Comparison of ENCODE assay signal across 1 fruit fly cellular context in genomic region chr2L:3769718-3770461, dm6.
A peak's percentile ranks its signal among the peaks of the same experiment; 100 is the strongest.
TF ChIP-seq lines count a peak whose summit lies in the region.

No protein-coding gene starts in this region.

TF ChIP-seq in whole organism, embryonic, 481 proteins besides CTCF, POLR2A, EP300 and RAD21 (continued from another document and continues in another):
- TF ChIP-seq tup (GFP tag; optimal IDR thresholded peaks at IDR 0.05; lab: Kevin White, UChicago) (no peak), Trl (optimal IDR thresholded peaks at IDR 0.05; lab: Kevin White, UChicago) (no peak), Trl (GFP tag; optimal IDR thresholded peaks at IDR 0.05; lab: Kevin White, UChicago) (no peak), vvl (GFP tag; IDR thresholded peaks at IDR 0.05; lab: Robert Waterston, UW) (peak; percentile 83), CG8478 (optimal IDR thresholded peaks at IDR 0.05; lab: Kevin White, UChicago) (no peak), chn (GFP tag; optimal IDR thresholded peaks at IDR 0.05; lab: Kevin White, UChicago) (no peak), Sin3A (optimal IDR thresholded peaks at IDR 0.05; lab: Kevin White, UChicago) (no peak), HmgD (GFP tag; optimal IDR thresholded peaks at IDR 0.05; lab: Kevin White, UChicago) (no peak), Optix (GFP tag; IDR thresholded peaks at IDR 0.05; lab: Robert Waterston, UW) (no peak), grau (tag; optimal IDR thresholded peaks at IDR 0.05; lab: Kevin White, UChicago) (peak; percentile 69), CG6272 (GFP tag; IDR thresholded peaks at IDR 0.05; lab: Robert Waterston, UW) (no peak), CG8388 (GFP tag; optimal IDR thresholded peaks at IDR 0.05; lab: Kevin White, UChicago) (peak; percentile 54), twi (tag; optimal IDR thresholded peaks at IDR 0.05; lab: Kevin White, UChicago) (peak; percentile 41), CG4360 (GFP tag; IDR thresholded peaks at IDR 0.05; lab: Robert Waterston, UW) (no peak), kay (GFP tag; optimal IDR thresholded peaks at IDR 0.05; lab: Kevin White, UChicago) (no peak), CG7928 (GFP tag; optimal IDR thresholded peaks at IDR 0.05; lab: Kevin White, UChicago) (no peak), sqz (GFP tag; optimal IDR thresholded peaks at IDR 0.05; lab: Kevin White, UChicago) (peak; percentile 34), Aef1 (GFP tag; IDR thresholded peaks at IDR 0.05; lab: Robert Waterston, UW) (no peak), TFAM (GFP tag; optimal IDR thresholded peaks at IDR 0.05; lab: Kevin White, UChicago) (no peak), Nf-YB (GFP tag; optimal IDR thresholded peaks at IDR 0.05; lab: Kevin White, UChicago) (peak; percentile 8), CG8281 (tag; optimal IDR thresholded peaks at IDR 0.05; lab: Kevin White, UChicago) (no peak), MESR4 (GFP tag; optimal IDR thresholded peaks at IDR 0.05; lab: Kevin White, UChicago) (no peak), tio (GFP tag; optimal IDR thresholded peaks at IDR 0.05; lab: Kevin White, UChicago) (peak; percentile 34), stwl (tag; optimal IDR thresholded peaks at IDR 0.05; lab: Kevin White, UChicago) (no peak), Ptx1 (GFP tag; IDR thresholded peaks at IDR 0.05; lab: Robert Waterston, UW) (peak; percentile 61), usp (GFP tag; optimal IDR thresholded peaks at IDR 0.05; lab: Kevin White, UChicago) (no peak), CG3163 (GFP tag; optimal IDR thresholded peaks at IDR 0.05; lab: Kevin White, UChicago) (no peak), CG6175 (GFP tag; IDR thresholded peaks at IDR 0.05; lab: Robert Waterston, UW) (no peak), CG12942 (GFP tag; optimal IDR thresholded peaks at IDR 0.05; lab: Kevin White, UChicago) (peak; percentile 1), CG7987 (GFP tag; optimal IDR thresholded peaks at IDR 0.05; lab: Kevin White, UChicago) (no peak), Lpt (GFP tag; optimal IDR thresholded peaks at IDR 0.05; lab: Kevin White, UChicago) (no peak), Hr3 (GFP tag; optimal IDR thresholded peaks at IDR 0.05; lab: Kevin White, UChicago) (peak; percentile 11), Elba2 (GFP tag; optimal IDR thresholded peaks at IDR 0.05; lab: Kevin White, UChicago) (no peak), caup (GFP tag; optimal IDR thresholded peaks at IDR 0.05; lab: Kevin White, UChicago; ENCODE audit: severe bottlenecking) (no peak), dimm (GFP tag; IDR thresholded peaks at IDR 0.05; lab: Robert Waterston, UW) (no peak), gt (GFP tag; IDR thresholded peaks at IDR 0.05; lab: Robert Waterston, UW) (no peak), CG6813 (GFP tag; optimal IDR thresholded peaks at IDR 0.05; lab: Kevin White, UChicago) (peak; percentile 18), vnd (GFP tag; IDR thresholded peaks at IDR 0.05; lab: Robert Waterston, UW; ENCODE audit: partially characterized antibody) (no peak), slou (GFP tag; optimal IDR thresholded peaks at IDR 0.05; lab: Kevin White, UChicago) (no peak), lbe (GFP tag; optimal IDR thresholded peaks at IDR 0.05; lab: Kevin White, UChicago) (peak; percentile 23), CG31365 (tag; optimal IDR thresholded peaks at IDR 0.05; lab: Kevin White, UChicago) (no peak), CG5953 (GFP tag; IDR thresholded peaks at IDR 0.05; lab: Robert Waterston, UW) (no peak), lmd (GFP tag; IDR thresholded peaks at IDR 0.05; lab: Robert Waterston, UW) (no peak; the same call in 1 of the 2 replicates), B-H2 (GFP tag; optimal IDR thresholded peaks at IDR 0.05; lab: Kevin White, UChicago) (no peak), danr (GFP tag; IDR thresholded peaks at IDR 0.05; lab: Robert Waterston, UW) (no peak), CG15269 (tag; optimal IDR thresholded peaks at IDR 0.05; lab: Kevin White, UChicago) (peak; percentile 62), jing (GFP tag; optimal IDR thresholded peaks at IDR 0.05; lab: Kevin White, UChicago) (no peak), CG18476 (GFP tag; optimal IDR thresholded peaks at IDR 0.05; lab: Kevin White, UChicago) (no peak), CG10979 (tag; optimal IDR thresholded peaks at IDR 0.05; lab: Kevin White, UChicago) (peak; percentile 81), exex (tag; optimal IDR thresholded peaks at IDR 0.05; lab: Kevin White, UChicago) (no peak), fu2 (GFP tag; optimal IDR thresholded peaks at IDR 0.05; lab: Kevin White, UChicago) (no peak), hbn (GFP tag; IDR thresholded peaks at IDR 0.05; lab: Robert Waterston, UW; ENCODE audit: partially characterized antibody) (no peak), CkIIα-i1 (GFP tag; IDR thresholded peaks at IDR 0.05; lab: Robert Waterston, UW) (no peak), CG4820 (GFP tag; optimal IDR thresholded peaks at IDR 0.05; lab: Kevin White, UChicago) (peak; percentile 18), C15 (GFP tag; IDR thresholded peaks at IDR 0.05; lab: Robert Waterston, UW) (no peak), CG15073 (GFP tag; optimal IDR thresholded peaks at IDR 0.05; lab: Kevin White, UChicago) (no peak), CG12104 (GFP tag; optimal IDR thresholded peaks at IDR 0.05; lab: Kevin White, UChicago) (peak; percentile 28), sob (GFP tag; IDR thresholded peaks at IDR 0.05; lab: Robert Waterston, UW) (no peak; the same call in 1 of the 2 replicates), CG11504 (tag; optimal IDR thresholded peaks at IDR 0.05; lab: Kevin White, UChicago) (peak; percentile 81), CG12391 (tag; optimal IDR thresholded peaks at IDR 0.05; lab: Kevin White, UChicago) (peak; percentile 77), Antp (GFP tag; optimal IDR thresholded peaks at IDR 0.05; lab: Kevin White, UChicago) (no peak), Kr (GFP tag; optimal IDR thresholded peaks at IDR 0.05; lab: Kevin White, UChicago) (no peak), CG12299 (tag; optimal IDR thresholded peaks at IDR 0.05; lab: Kevin White, UChicago) (no peak), CG13123 (GFP tag; optimal IDR thresholded peaks at IDR 0.05; lab: Kevin White, UChicago) (no peak), CG34422 (GFP tag; IDR thresholded peaks at IDR 0.05; lab: Robert Waterston, UW) (peak; percentile 37; the same call in 1 of the 3 replicates), Fer1 (GFP tag; optimal IDR thresholded peaks at IDR 0.05; lab: Kevin White, UChicago) (peak; percentile 20), Six4 (GFP tag; optimal IDR thresholded peaks at IDR 0.05; lab: Kevin White, UChicago) (no peak), her (GFP tag; optimal IDR thresholded peaks at IDR 0.05; lab: Kevin White, UChicago) (no peak), Drgx (GFP tag; IDR thresholded peaks at IDR 0.05; lab: Robert Waterston, UW) (0 out of 2 replicates have a peak, but pooled peaks have one; percentile 27), corto (GFP tag; optimal IDR thresholded peaks at IDR 0.05; lab: Kevin White, UChicago) (no peak), CG15479 (GFP tag; optimal IDR thresholded peaks at IDR 0.05; lab: Kevin White, UChicago) (no peak), unc-4 (GFP tag; IDR thresholded peaks at IDR 0.05; lab: Robert Waterston, UW; ENCODE audit: partially characterized antibody) (no peak), Hr78 (GFP tag; optimal IDR thresholded peaks at IDR 0.05; lab: Kevin White, UChicago) (peak in 1 of 2 experiments; percentile 53), gce (GFP tag; IDR thresholded peaks at IDR 0.05; lab: Robert Waterston, UW) (no peak), fd102C (GFP tag; optimal IDR thresholded peaks at IDR 0.05; lab: Kevin White, UChicago) (no peak), CG13296 (GFP tag; optimal IDR thresholded peaks at IDR 0.05; lab: Kevin White, UChicago) (peak; percentile 34), HLH4C (GFP tag; IDR thresholded peaks at IDR 0.05; lab: Robert Waterston, UW; ENCODE audit: partially characterized antibody) (no peak), tap (tag; optimal IDR thresholded peaks at IDR 0.05; lab: Kevin White, UChicago) (peak; percentile 42), CG11456 (GFP tag; IDR thresholded peaks at IDR 0.05; lab: Robert Waterston, UW) (no peak), CG12219 (GFP tag; optimal IDR thresholded peaks at IDR 0.05; lab: Kevin White, UChicago) (no peak), ase (GFP tag; IDR thresholded peaks at IDR 0.05; lab: Robert Waterston, UW) (no peak), mld (GFP tag; IDR thresholded peaks at IDR 0.05; lab: Robert Waterston, UW; ENCODE audit: partially characterized antibody) (no peak), CrebB (tag; optimal IDR thresholded peaks at IDR 0.05; lab: Kevin White, UChicago) (no peak), CG14860 (GFP tag; IDR thresholded peaks at IDR 0.05; lab: Robert Waterston, UW; ENCODE audit: partially characterized antibody) (no peak), ham (GFP tag; IDR thresholded peaks at IDR 0.05; lab: Robert Waterston, UW) (no peak), dan (GFP tag; IDR thresholded peaks at IDR 0.05; lab: Robert Waterston, UW) (no peak), Ada2b (GFP tag; IDR thresholded peaks at IDR 0.05; lab: Robert Waterston, UW) (no peak), toy (GFP tag; IDR thresholded peaks at IDR 0.05; lab: Robert Waterston, UW) (no peak), Oli (tag; optimal IDR thresholded peaks at IDR 0.05; lab: Kevin White, UChicago) (peak; percentile 55), NFAT (GFP tag; IDR thresholded peaks at IDR 0.05; lab: Robert Waterston, UW) (no peak), Rfx (GFP tag; IDR thresholded peaks at IDR 0.05; lab: Robert Waterston, UW) (no peak), CG9215 (GFP tag; IDR thresholded peaks at IDR 0.05; lab: Robert Waterston, UW) (no peak), CG16813 (GFP tag; IDR thresholded peaks at IDR 0.05; lab: Robert Waterston, UW; ENCODE audit: partially characterized antibody) (no peak), D19B (GFP tag; optimal IDR thresholded peaks at IDR 0.05; lab: Kevin White, UChicago) (no peak), CG9609 (GFP tag; optimal IDR thresholded peaks at IDR 0.05; lab: Kevin White, UChicago) (no peak), onecut (GFP tag; IDR thresholded peaks at IDR 0.05; lab: Robert Waterston, UW) (no peak), CG10147 (GFP tag; optimal IDR thresholded peaks at IDR 0.05; lab: Kevin White, UChicago) (no peak), abd-A (tag; optimal IDR thresholded peaks at IDR 0.05; lab: Kevin White, UChicago) (no peak), cad (GFP tag; optimal IDR thresholded peaks at IDR 0.05; lab: Kevin White, UChicago) (no peak), CG7963 (GFP tag; IDR thresholded peaks at IDR 0.05; lab: Robert Waterston, UW; ENCODE audit: partially characterized antibody) (no peak), odd (GFP tag; optimal IDR thresholded peaks at IDR 0.05; lab: Kevin White, UChicago) (peak; percentile 39), CG7271 (tag; optimal IDR thresholded peaks at IDR 0.05; lab: Kevin White, UChicago) (no peak), phol (tag; optimal IDR thresholded peaks at IDR 0.05; lab: Kevin White, UChicago) (peak; percentile 78), pan (optimal IDR thresholded peaks at IDR 0.05; lab: Kevin White, UChicago) (no peak), pan (GFP tag; optimal IDR thresholded peaks at IDR 0.05 in 1 of 2, IDR thresholded peaks at IDR 0.05 in 1 of 2) (peak in 1 of 2 experiments; percentile 6), CG6854 (GFP tag; optimal IDR thresholded peaks at IDR 0.05; lab: Kevin White, UChicago) (no peak), org-1 (GFP tag; optimal IDR thresholded peaks at IDR 0.05; lab: Kevin White, UChicago) (peak; percentile 30), CG30431 (GFP tag; optimal IDR thresholded peaks at IDR 0.05; lab: Kevin White, UChicago) (peak; percentile 21), NfI (GFP tag; optimal IDR thresholded peaks at IDR 0.05; lab: Kevin White, UChicago) (no peak), B-H1 (GFP tag; IDR thresholded peaks at IDR 0.05; lab: Robert Waterston, UW) (no peak), CG2678 (tag; optimal IDR thresholded peaks at IDR 0.05; lab: Kevin White, UChicago) (peak; percentile 75), CG5180 (GFP tag; optimal IDR thresholded peaks at IDR 0.05; lab: Kevin White, UChicago) (peak; percentile 49), amos (GFP tag; IDR thresholded peaks at IDR 0.05; lab: Robert Waterston, UW; ENCODE audit: partially characterized antibody) (no peak), Lhr (GFP tag; optimal IDR thresholded peaks at IDR 0.05; lab: Kevin White, UChicago) (no peak), CG6791 (GFP tag; IDR thresholded peaks at IDR 0.05; lab: Robert Waterston, UW; ENCODE audit: partially characterized antibody) (no peak), CG13624 (GFP tag; optimal IDR thresholded peaks at IDR 0.05; lab: Kevin White, UChicago) (no peak), CG17361 (GFP tag; IDR thresholded peaks at IDR 0.05; lab: Robert Waterston, UW) (peak; percentile 82), CG1233 (GFP tag; optimal IDR thresholded peaks at IDR 0.05; lab: Kevin White, UChicago) (no peak), CG4707 (GFP tag; optimal IDR thresholded peaks at IDR 0.05; lab: Kevin White, UChicago) (no peak), CG4328 (GFP tag; optimal IDR thresholded peaks at IDR 0.05; lab: Kevin White, UChicago) (no peak), Fer3 (tag; optimal IDR thresholded peaks at IDR 0.05; lab: Kevin White, UChicago) (no peak), D19A (tag; optimal IDR thresholded peaks at IDR 0.05; lab: Kevin White, UChicago) (peak; percentile 69), CG2199 (GFP tag; IDR thresholded peaks at IDR 0.05; lab: Robert Waterston, UW) (no peak), sim (GFP tag; IDR thresholded peaks at IDR 0.05; lab: Robert Waterston, UW) (no peak), sima (GFP tag; optimal IDR thresholded peaks at IDR 0.05; lab: Kevin White, UChicago) (no peak), run (tag; optimal IDR thresholded peaks at IDR 0.05; lab: Kevin White, UChicago) (peak; percentile 24), ab (GFP tag; optimal IDR thresholded peaks at IDR 0.05; lab: Kevin White, UChicago) (no peak), cwo (GFP tag; optimal IDR thresholded peaks at IDR 0.05; lab: Kevin White, UChicago) (no peak), da (GFP tag; optimal IDR thresholded peaks at IDR 0.05; lab: Kevin White, UChicago) (no peak), Deaf1 (tag; optimal IDR thresholded peaks at IDR 0.05; lab: Kevin White, UChicago) (peak; percentile 3), NC2α (GFP tag; optimal IDR thresholded peaks at IDR 0.05; lab: Kevin White, UChicago) (no peak), inv (GFP tag; IDR thresholded peaks at IDR 0.05; lab: Robert Waterston, UW; ENCODE audit: partially characterized antibody) (no peak), emc (GFP tag; optimal IDR thresholded peaks at IDR 0.05; lab: Kevin White, UChicago) (no peak), zen2 (GFP tag; IDR thresholded peaks at IDR 0.05; lab: Robert Waterston, UW; ENCODE audit: partially characterized antibody) (no peak), pum (GFP tag; optimal IDR thresholded peaks at IDR 0.05; lab: Kevin White, UChicago) (no peak), zen (tag; optimal IDR thresholded peaks at IDR 0.05; lab: Kevin White, UChicago) (peak; percentile 52), NC2β (GFP tag; optimal IDR thresholded peaks at IDR 0.05; lab: Kevin White, UChicago) (no peak)
